Fruit fly (Drosophila melanogaster): ENCODE measurements around the gene Proc.

Proc gene

DNA sequence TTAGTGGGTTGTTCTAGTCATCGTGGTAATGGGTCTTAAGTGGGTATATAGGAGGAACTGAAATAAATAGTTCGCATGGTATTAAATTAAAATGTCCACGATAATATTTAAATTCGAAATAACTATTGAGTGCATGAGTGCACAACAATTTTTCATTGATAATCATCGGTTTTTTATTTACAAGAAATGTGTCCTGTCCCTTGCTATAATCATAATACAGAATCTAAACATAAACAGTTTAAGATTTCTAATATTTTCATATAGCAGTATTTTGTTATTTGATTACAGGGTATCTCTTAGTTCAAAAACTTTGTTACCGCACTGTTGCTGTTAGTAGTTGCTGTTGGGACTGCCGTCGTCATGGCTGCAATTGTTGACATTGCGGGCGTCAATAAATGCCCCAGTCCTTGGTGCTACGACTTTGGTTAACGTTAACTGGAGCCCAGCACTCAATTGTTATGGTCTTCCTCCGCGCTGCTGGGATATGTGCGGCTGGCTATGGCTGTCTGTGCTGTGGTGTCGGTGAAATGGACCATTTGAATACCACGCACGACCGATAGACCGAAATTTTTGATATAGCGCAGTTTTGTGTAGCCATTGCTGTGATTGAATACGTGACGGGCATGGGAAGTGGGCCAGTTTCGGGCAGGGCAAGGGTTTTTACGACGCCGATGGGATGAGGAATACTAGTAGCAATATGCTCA lies 741 bp upstream of the Proc start (continued):
- TF ChIP-seq zen2 (GFP tag; IDR thresholded peaks at IDR 0.05; ENCODE audit: partially characterized antibody), result no peak
- no peak for TF ChIP-seq mirr (GFP tag; optimal IDR thresholded peaks at IDR 0.05)
- no peak for TF ChIP-seq CG2129 (GFP tag; IDR thresholded peaks at IDR 0.05; ENCODE audit: partially characterized antibody)
- TF ChIP-seq CG2120 (GFP tag; optimal IDR thresholded peaks at IDR 0.05), result peak; percentile 77
- TF ChIP-seq CG3995 (GFP tag; optimal IDR thresholded peaks at IDR 0.05), result no peak
- no peak for TF ChIP-seq Eip74EF (GFP tag; optimal IDR thresholded peaks at IDR 0.05)
- peak; percentile 86 for TF ChIP-seq sens (GFP tag)
- TF ChIP-seq insv (GFP tag; optimal IDR thresholded peaks at IDR 0.05), result no peak
- no peak for TF ChIP-seq crp (GFP tag; optimal IDR thresholded peaks at IDR 0.05)
- peak; percentile 17; the same call in 1 of the 2 replicates for TF ChIP-seq H2.0 (GFP tag; IDR thresholded peaks at IDR 0.05)
- TF ChIP-seq Fer3 (tag; optimal IDR thresholded peaks at IDR 0.05), result peak; percentile 49
- peak; percentile 20 for TF ChIP-seq ind (GFP tag; optimal IDR thresholded peaks at IDR 0.05)
- TF ChIP-seq CG2712 (tag; optimal IDR thresholded peaks at IDR 0.05), result peak; percentile 52
- no peak for TF ChIP-seq eyg (GFP tag; optimal IDR thresholded peaks at IDR 0.05)
- TF ChIP-seq Antp (GFP tag; optimal IDR thresholded peaks at IDR 0.05), result peak; percentile 0
- peak; percentile 39 for TF ChIP-seq CG15011 (GFP tag; optimal IDR thresholded peaks at IDR 0.05)
- peak; percentile 27; the same call in 1 of the 2 replicates for TF ChIP-seq Rfx (GFP tag; IDR thresholded peaks at IDR 0.05)
- TF ChIP-seq CG17361 (GFP tag; IDR thresholded peaks at IDR 0.05), result peak; percentile 61; the same call in 2 of the 3 replicates
- peak; percentile 63 for TF ChIP-seq scrt (GFP tag; optimal IDR thresholded peaks at IDR 0.05)
- peak; percentile 54 for TF ChIP-seq CG18619 (GFP tag; optimal IDR thresholded peaks at IDR 0.05)
- TF ChIP-seq B-H2 (GFP tag; optimal IDR thresholded peaks at IDR 0.05), result no peak
- TF ChIP-seq CG4730 (GFP tag; IDR thresholded peaks at IDR 0.05), result peak; percentile 15; the same call in 1 of the 2 replicates
- no peak for TF ChIP-seq ci (GFP tag; IDR thresholded peaks at IDR 0.05)
- TF ChIP-seq CG17612 (GFP tag; IDR thresholded peaks at IDR 0.05), result no peak
- TF ChIP-seq CG9817 (tag; optimal IDR thresholded peaks at IDR 0.05), result peak; percentile 18
- TF ChIP-seq CG14441 (GFP tag; IDR thresholded peaks at IDR 0.05), result 0 out of 2 replicates have a peak, but pooled peaks have one; percentile 10
- no peak for TF ChIP-seq croc (GFP tag; conservative IDR thresholded peaks at IDR 0.05)
- TF ChIP-seq PHDP (tag; optimal IDR thresholded peaks at IDR 0.05), result peak; percentile 51
- TF ChIP-seq Trl (optimal IDR thresholded peaks at IDR 0.05), result no peak
- TF ChIP-seq Trl (GFP tag; optimal IDR thresholded peaks at IDR 0.05), result no peak
- TF ChIP-seq CG10209 (GFP tag; optimal IDR thresholded peaks at IDR 0.05), result peak; percentile 59
- TF ChIP-seq Asciz (GFP tag; optimal IDR thresholded peaks at IDR 0.05), result peak; percentile 16
- peak; percentile 78 for TF ChIP-seq Hmr (GFP tag; optimal IDR thresholded peaks at IDR 0.05)
- 0 out of 2 replicates have a peak, but pooled peaks have one; percentile 24 for TF ChIP-seq CG4404 (GFP tag; IDR thresholded peaks at IDR 0.05)
- peak; percentile 39 for TF ChIP-seq Abd-B (GFP tag; optimal IDR thresholded peaks at IDR 0.05)
- no peak for TF ChIP-seq CG11696 (GFP tag; IDR thresholded peaks at IDR 0.05)
- TF ChIP-seq Dbx (GFP tag; IDR thresholded peaks at IDR 0.05), result no peak
- no peak for TF ChIP-seq CG12071 (GFP tag; optimal IDR thresholded peaks at IDR 0.05)
- no peak for TF ChIP-seq CG31365 (tag; optimal IDR thresholded peaks at IDR 0.05)
- peak; percentile 72; the same call in 2 of the 3 replicates for TF ChIP-seq dysf (GFP tag; IDR thresholded peaks at IDR 0.05)
- TF ChIP-seq Sin3A (optimal IDR thresholded peaks at IDR 0.05), result no peak
- TF ChIP-seq salm (tag; optimal IDR thresholded peaks at IDR 0.05), result no peak
- no peak for TF ChIP-seq gsb (GFP tag; IDR thresholded peaks at IDR 0.05)
- peak; percentile 32 for TF ChIP-seq CG12659 (GFP tag; optimal IDR thresholded peaks at IDR 0.05)
- TF ChIP-seq CG3847 (GFP tag; IDR thresholded peaks at IDR 0.05), result 0 out of 2 replicates have a peak, but pooled peaks have one; percentile 22
- TF ChIP-seq HLH3B (GFP tag; IDR thresholded peaks at IDR 0.05), result no peak
- no peak for TF ChIP-seq slp2 (GFP tag; optimal IDR thresholded peaks at IDR 0.05)
- TF ChIP-seq Hr51 (GFP tag; optimal IDR thresholded peaks at IDR 0.05), result peak in 1 of 2 experiments; percentile 68
- TF ChIP-seq CG3163 (GFP tag; optimal IDR thresholded peaks at IDR 0.05), result no peak
- TF ChIP-seq CG9215 (GFP tag; IDR thresholded peaks at IDR 0.05), result peak; percentile 30; the same call in 1 of the 2 replicates

Data from whole organism, embryonic.